Worm (Caenorhabditis elegans) whole organism, L3 larva: ENCODE data around the gene fbxa-82.

Source experiments
- R02D3.7 ChIP-seq: fragments of 150-350 bp; optimal IDR thresholded peaks from 2 replicates; lab custom pipeline; 2014; ENCODE audit warnings: missing biosample characterization, missing genetic modification characterization
- ZK546.5 ChIP-seq: sonication (generic microtip); optimal IDR thresholded peaks from 2 replicates; lab custom pipeline; 2017; ENCODE audit warnings: missing biosample characterization, missing genetic modification characterization
- aly-2 ChIP-seq: fragments of 150-350 bp; optimal IDR thresholded peaks from 2 replicates; lab custom pipeline; 2014; ENCODE audit warnings: missing biosample characterization, missing genetic modification characterization
- ama-1 ChIP-seq: fragments of 150-350 bp; optimal IDR thresholded peaks from 2 replicates; lab custom pipeline; 2018
- ceh-16 ChIP-seq: sonication (generic microtip); optimal IDR thresholded peaks from 2 replicates; lab custom pipeline; 2017; ENCODE audit warnings: missing biosample characterization, missing genetic modification characterization
- ceh-28 ChIP-seq: fragments of 150-350 bp; optimal IDR thresholded peaks from 2 replicates; lab custom pipeline; 2014; ENCODE audit warnings: missing biosample characterization, missing genetic modification reagents, missing genetic modification characterization
- ceh-82 ChIP-seq: fragments of 150-350 bp; optimal IDR thresholded peaks from 2 replicates; lab custom pipeline; 2014; ENCODE audit warnings: missing biosample characterization, missing genetic modification characterization
- ceh-9 ChIP-seq: sonication (generic microtip); optimal IDR thresholded peaks from 2 replicates; lab custom pipeline; 2018; ENCODE audit warnings: missing biosample characterization, missing genetic modification characterization
- egl-27 ChIP-seq: sonication (generic microtip); optimal IDR thresholded peaks from 4 replicates; lab custom pipeline; 2017; ENCODE audit warnings: missing biosample characterization, missing genetic modification reagents, missing genetic modification characterization
- egl-5 ChIP-seq: fragments of 150-350 bp; optimal IDR thresholded peaks from 2 replicates; lab custom pipeline; 2017; ENCODE audit warnings: missing biosample characterization, missing genetic modification reagents, missing genetic modification characterization, inconsistent platforms
- elt-2 ChIP-seq: sonication (generic microtip); optimal IDR thresholded peaks from 2 replicates; lab custom pipeline; 2016; ENCODE audit warnings: missing genetic modification reagents, mild to moderate bottlenecking, missing genetic modification characterization, missing compliant biosample characterization
- elt-3 ChIP-seq, 3 experiments: fragments of 150-350 bp in 1 of 3; sonication (generic microtip) in 2 of 3; optimal IDR thresholded peaks; 2 replicates in 2 of 3; 4 replicates in 1 of 3; lab custom pipeline; 2014 to 2017; ENCODE audit warnings: missing biosample characterization in 3 of 3, missing genetic modification characterization in 3 of 3
- eor-1 ChIP-seq, 2 experiments: fragments of 150-350 bp; optimal IDR thresholded peaks; 2 replicates each; lab custom pipeline; 2014 to 2018; ENCODE audit warnings: missing biosample characterization in 2 of 2, missing genetic modification characterization in 2 of 2
- fkh-10 ChIP-seq: sonication (generic microtip); optimal IDR thresholded peaks from 2 replicates; lab custom pipeline; 2017; ENCODE audit warnings: missing biosample characterization, missing genetic modification reagents, missing genetic modification characterization
- fos-1 ChIP-seq: fragments of 150-350 bp; optimal IDR thresholded peaks from 2 replicates; lab custom pipeline; 2014; ENCODE audit warnings: missing biosample characterization, missing genetic modification characterization
- hmg-11 ChIP-seq: sonication (generic microtip); optimal IDR thresholded peaks from 2 replicates; lab custom pipeline; 2016; ENCODE audit warnings: missing genetic modification characterization, missing compliant biosample characterization
- jun-1 ChIP-seq: fragments of 150-350 bp; optimal IDR thresholded peaks from 2 replicates; lab custom pipeline; 2014; ENCODE audit warnings: missing biosample characterization, missing genetic modification reagents, missing genetic modification characterization
- lin-15B ChIP-seq: fragments of 150-350 bp; optimal IDR thresholded peaks from 2 replicates; lab custom pipeline; 2014; ENCODE audit warnings: missing biosample characterization, missing genetic modification characterization
- lin-39 ChIP-seq: fragments of 150-350 bp; optimal IDR thresholded peaks from 2 replicates; lab custom pipeline; 2018; ENCODE audit warnings: missing biosample characterization, missing genetic modification reagents, missing genetic modification characterization
- lsy-12 ChIP-seq: sonication (generic microtip); optimal IDR thresholded peaks from 2 replicates; lab custom pipeline; 2016; ENCODE audit warnings: mild to moderate bottlenecking, missing genetic modification characterization, missing compliant biosample characterization
- mdl-1 ChIP-seq: fragments of 150-350 bp; optimal IDR thresholded peaks from 2 replicates; lab custom pipeline; 2014; ENCODE audit warnings: missing biosample characterization, missing genetic modification characterization
- mml-1 ChIP-seq: fragments of 150-350 bp; sonication (generic microtip); optimal IDR thresholded peaks from 3 replicates; lab custom pipeline; 2014; ENCODE audit warnings: missing biosample characterization, missing genetic modification characterization
- nfya-1 ChIP-seq: sonication (generic microtip); optimal IDR thresholded peaks from 2 replicates; lab custom pipeline; 2017; ENCODE audit warnings: missing genetic modification characterization, mild to moderate bottlenecking, missing compliant biosample characterization, antibody characterized with exemption, moderate library complexity; ENCODE audit not compliant: insufficient read depth
- nhr-11 ChIP-seq: fragments of 150-350 bp; optimal IDR thresholded peaks from 2 replicates; lab custom pipeline; 2014; ENCODE audit warnings: missing biosample characterization, missing genetic modification characterization
- nhr-25 ChIP-seq: sonication (generic microtip); optimal IDR thresholded peaks from 2 replicates; lab custom pipeline; 2017; ENCODE audit warnings: missing biosample characterization, missing genetic modification characterization
- nhr-28 ChIP-seq: fragments of 150-350 bp; optimal IDR thresholded peaks from 2 replicates; lab custom pipeline; 2014; ENCODE audit warnings: missing biosample characterization, missing genetic modification characterization
- nhr-43 ChIP-seq: sonication (generic microtip); optimal IDR thresholded peaks from 2 replicates; lab custom pipeline; 2016; ENCODE audit warnings: mild to moderate bottlenecking, missing genetic modification characterization, missing compliant biosample characterization; ENCODE audit not compliant: poor library complexity, severe bottlenecking
- nhr-67 ChIP-seq: fragments of 150-350 bp; optimal IDR thresholded peaks from 2 replicates; lab custom pipeline; 2014; ENCODE audit warnings: missing biosample characterization, missing genetic modification characterization
- nhr-76 ChIP-seq: fragments of 150-350 bp; sonication (generic microtip); optimal IDR thresholded peaks from 5 replicates; lab custom pipeline; 2014; ENCODE audit warnings: missing biosample characterization, missing genetic modification characterization
- nhr-77 ChIP-seq: fragments of 150-350 bp; optimal IDR thresholded peaks from 2 replicates; lab custom pipeline; 2014; ENCODE audit warnings: missing biosample characterization, missing genetic modification characterization
- pha-4 ChIP-seq: fragments of 150-350 bp; optimal IDR thresholded peaks from 2 replicates; lab custom pipeline; 2014; ENCODE audit warnings: missing biosample characterization, missing genetic modification reagents, missing genetic modification characterization
- pqm-1 ChIP-seq: fragments of 150-350 bp; optimal IDR thresholded peaks from 2 replicates; lab custom pipeline; 2017; ENCODE audit warnings: missing biosample characterization, missing genetic modification characterization, inconsistent platforms
- sea-2 ChIP-seq: fragments of 150-350 bp; sonication (generic microtip); optimal IDR thresholded peaks from 4 replicates; lab custom pipeline; 2014; ENCODE audit warnings: missing biosample characterization, missing genetic modification reagents, missing genetic modification characterization
- skn-1 ChIP-seq: fragments of 150-350 bp; optimal IDR thresholded peaks from 2 replicates; lab custom pipeline; 2014; ENCODE audit warnings: missing biosample characterization, missing genetic modification characterization
- snpc-4 ChIP-seq: fragments of 150-350 bp; optimal IDR thresholded peaks from 2 replicates; lab custom pipeline; 2014; ENCODE audit warnings: missing biosample characterization, missing genetic modification characterization
- tbx-2 ChIP-seq: sonication (generic microtip); optimal IDR thresholded peaks from 2 replicates; lab custom pipeline; 2016; ENCODE audit warnings: mild to moderate bottlenecking, missing genetic modification characterization, missing compliant biosample characterization
- unc-39 ChIP-seq: sonication (generic microtip); optimal IDR thresholded peaks from 4 replicates; lab custom pipeline; 2017; ENCODE audit warnings: missing biosample characterization, missing genetic modification characterization
- unc-62 ChIP-seq: fragments of 150-350 bp; sonication (generic microtip); optimal IDR thresholded peaks from 4 replicates; lab custom pipeline; 2014; ENCODE audit warnings: missing biosample characterization, missing genetic modification reagents, missing genetic modification characterization
- zag-1 ChIP-seq: fragments of 150-350 bp; optimal IDR thresholded peaks from 2 replicates; lab custom pipeline; 2014; ENCODE audit warnings: missing biosample characterization, missing genetic modification characterization
- ztf-11 ChIP-seq: fragments of 150-350 bp; optimal IDR thresholded peaks from 2 replicates; lab custom pipeline; 2014; ENCODE audit warnings: missing biosample characterization, missing genetic modification characterization
- ztf-4 ChIP-seq: fragments of 150-350 bp; optimal IDR thresholded peaks from 2 replicates; lab custom pipeline; 2014; ENCODE audit warnings: missing biosample characterization, missing genetic modification characterization

The fbxa-82 gene

DNA sequence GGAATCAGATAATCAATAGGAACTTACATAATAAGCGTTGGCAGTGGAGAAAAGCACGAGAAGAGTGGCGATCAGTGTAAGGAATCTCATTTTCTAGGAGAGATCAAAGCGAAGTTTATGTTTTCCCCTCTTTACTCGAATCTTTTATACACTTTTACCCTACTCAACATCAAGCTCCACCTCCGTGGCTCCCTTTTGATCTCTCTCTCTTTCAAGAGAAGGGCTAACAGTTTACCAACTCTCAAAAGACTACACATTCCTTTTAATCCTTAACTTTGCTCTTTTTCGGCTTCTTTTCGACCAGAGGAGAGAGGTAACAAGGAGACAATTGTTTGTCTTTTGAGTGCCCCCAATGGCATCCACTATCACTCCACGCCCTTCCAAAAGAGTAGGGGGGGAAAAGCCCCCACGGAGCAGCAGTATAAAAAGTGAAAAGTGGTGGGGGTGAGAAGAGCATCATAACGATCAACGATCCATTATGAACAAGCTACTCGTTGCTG lies 34.9 kb upstream of the fbxa-82 start, which contains the start of the genes C01G10.15 and C01G10.6:
C01G10.15 (minus strand) TSS at position 101 of the 500 bp plus-strand sequence.
C01G10.6 (plus strand) TSS at position 450 of the 500 bp plus-strand sequence.
- TF ChIP-seq snpc-4 (no peak), pha-4 (peak; percentile 27), nhr-11 (no peak)

- TF ChIP-seq elt-2 (tag; lab: Kevin White, UChicago) (peak; percentile 61), ceh-16 (no peak), unc-62 (GFP tag; lab: Kevin White, UChicago) (no peak), mml-1 (no peak), egl-5 (tag; lab: Kevin White, UChicago) (peak; percentile 87), ama-1 (lab: Kevin White, UChicago) (no peak), jun-1 (tag; lab: Kevin White, UChicago) (peak; percentile 58), nfya-1 (tag; lab: Kevin White, UChicago) (peak; percentile 89), nhr-28 (tag; lab: Kevin White, UChicago) (no peak), skn-1 (tag; lab: Kevin White, UChicago) (peak; percentile 15), nhr-43 (tag; lab: Kevin White, UChicago) (peak; percentile 95), nhr-11 (peak; percentile 11), ZK546.5 (tag; lab: Kevin White, UChicago) (no peak), pqm-1 (peak; percentile 82), lin-15B (tag; lab: Kevin White, UChicago) (peak; percentile 99), fkh-10 (GFP tag; lab: Kevin White, UChicago) (peak; percentile 92), pha-4 (peak; percentile 95), aly-2 (tag; lab: Kevin White, UChicago) (no peak), tbx-2 (tag; lab: Kevin White, UChicago) (peak; percentile 37), R02D3.7 (tag; lab: Kevin White, UChicago) (peak; percentile 98), lsy-12 (tag; lab: Kevin White, UChicago) (peak; percentile 85), hmg-11 (tag; lab: Kevin White, UChicago) (peak; percentile 83), ztf-4 (tag; lab: Kevin White, UChicago) (no peak), elt-3 (tag; optimal IDR thresholded peaks at IDR 0.05; lab: Kevin White, UChicago) (no peak), nhr-25 (peak; percentile 86), nhr-67 (tag; lab: Kevin White, UChicago) (no peak), unc-39 (no peak), mdl-1 (tag; lab: Kevin White, UChicago) (no peak), nhr-76 (peak; percentile 0), ceh-82 (tag; lab: Kevin White, UChicago) (peak; percentile 68), sea-2 (GFP tag; lab: Kevin White, UChicago) (no peak), snpc-4 (peak; percentile 87), ceh-28 (tag; lab: Kevin White, UChicago) (peak; percentile 77), egl-27 (tag; lab: Kevin White, UChicago) (peak; percentile 13), lin-39 (tag; lab: Kevin White, UChicago) (peak; percentile 75), eor-1 (tag; optimal IDR thresholded peaks at IDR 0.05; lab: Kevin White, UChicago) (peak in 1 of 2 experiments; percentile 45), ceh-9 (tag; lab: Kevin White, UChicago) (no peak), nhr-77 (tag; lab: Kevin White, UChicago) (peak; percentile 37), zag-1 (tag; lab: Kevin White, UChicago) (no peak), ztf-11 (tag; lab: Kevin White, UChicago) (no peak)
These were observed 33.0 kb upstream of the fbxa-82 start, which contains the start of the genes ahsa-1 and C01G10.7 for ce11 chrV:15085335-15085800. Gene ahsa-1, minus strand, starts transcription at chrV:15085385. Gene C01G10.7, plus strand, starts transcription at chrV:15085747.

DNA sequence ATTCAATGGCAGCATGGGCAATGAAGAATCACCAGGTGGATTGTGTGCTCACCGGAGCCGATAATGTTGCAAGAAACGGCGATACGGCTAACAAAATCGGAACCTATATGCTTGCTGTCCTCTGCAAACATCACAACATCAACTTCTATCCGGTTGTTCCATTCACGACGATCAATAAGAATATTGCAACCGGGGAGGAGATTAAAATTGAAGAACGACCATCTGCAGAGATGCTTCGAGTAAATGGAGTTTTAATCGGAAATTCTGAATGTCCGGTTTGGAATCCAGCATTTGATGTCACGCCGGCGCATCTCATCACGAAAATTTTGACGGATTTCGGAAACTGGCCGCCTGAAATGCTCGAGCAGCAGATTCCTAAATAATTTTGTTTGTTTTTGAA lies 31.3 kb upstream of the fbxa-82 start:
- TF ChIP-seq fos-1 (tag; lab: Kevin White, UChicago) (no peak), ama-1 (lab: Kevin White, UChicago) (peak; percentile 84), egl-27 (tag; lab: Kevin White, UChicago) (no peak), sea-2 (GFP tag; lab: Kevin White, UChicago) (no peak), elt-2 (tag; lab: Kevin White, UChicago) (peak; percentile 15), zag-1 (tag; lab: Kevin White, UChicago) (no peak)
